Fruit fly (Drosophila melanogaster) whole organism, pupa: ENCODE results near the gene Hr39.
A peak's percentile ranks its signal among the peaks of the same experiment; 100 is the strongest.

Experiments
- CG10348 ChIP-seq: fragments of 200-800 bp; sonication (Bioruptor generic); IDR thresholded peaks from 2 replicates; pipeline ENCODE4 v1.3.6; 2022; ENCODE audit warnings: missing biosample characterization, missing genetic modification characterization
- CG12605 ChIP-seq: fragments of 200-800 bp; sonication (Bioruptor generic); IDR thresholded peaks from 2 replicates; pipeline ENCODE4 v1.3.6; 2022; ENCODE audit warnings: missing biosample characterization, missing genetic modification characterization
- CG13204 ChIP-seq: fragments of 200-800 bp; sonication (Bioruptor generic); optimal IDR thresholded peaks from 2 replicates; lab custom pipeline; 2018; ENCODE audit warnings: missing biosample characterization, mild to moderate bottlenecking, missing genetic modification characterization, moderate library complexity
- CG14655 ChIP-seq: fragments of 200-800 bp; sonication (Bioruptor generic); optimal IDR thresholded peaks from 3 replicates; lab custom pipeline; 2017; ENCODE audit warnings: mild to moderate bottlenecking, missing biosample characterization, missing genetic modification reagents, missing genetic modification characterization
- CG15710 ChIP-seq: fragments of 200-800 bp; sonication (Bioruptor generic); optimal IDR thresholded peaks from 2 replicates; lab custom pipeline; 2018; ENCODE audit warnings: missing biosample characterization, mild to moderate bottlenecking, missing genetic modification characterization, moderate library complexity
- CG17806 ChIP-seq: fragments of 200-800 bp; sonication (Bioruptor generic); optimal IDR thresholded peaks from 2 replicates; lab custom pipeline; 2018; ENCODE audit warnings: missing biosample characterization, mild to moderate bottlenecking, missing genetic modification characterization, moderate library complexity
- CG32121 ChIP-seq: fragments of 200-800 bp; sonication (Bioruptor generic); IDR thresholded peaks from 2 replicates; pipeline ENCODE4 v1.3.6; 2022; ENCODE audit warnings: missing biosample characterization, missing genetic modification characterization
- CG34367 ChIP-seq: fragments of 200-800 bp; sonication (Bioruptor generic); optimal IDR thresholded peaks from 2 replicates; lab custom pipeline; 2018; ENCODE audit warnings: missing biosample characterization, mild to moderate bottlenecking, missing genetic modification characterization
- CG4496 ChIP-seq: fragments of 200-800 bp; sonication (Bioruptor generic); IDR thresholded peaks from 3 replicates; pipeline ENCODE4 v1.3.6; 2022; ENCODE audit warnings: missing biosample characterization, missing genetic modification characterization
- CG8159 ChIP-seq: fragments of 200-800 bp; sonication (Bioruptor generic); optimal IDR thresholded peaks from 3 replicates; lab custom pipeline; 2018; ENCODE audit warnings: missing biosample characterization, mild to moderate bottlenecking, missing genetic modification characterization, moderate library complexity
- CG8301 ChIP-seq: fragments of 200-800 bp; sonication (Bioruptor generic); optimal IDR thresholded peaks from 2 replicates; lab custom pipeline; 2018; ENCODE audit warnings: missing biosample characterization, mild to moderate bottlenecking, missing genetic modification characterization
- CG9948 ChIP-seq: fragments of 200-800 bp; sonication (Bioruptor generic); optimal IDR thresholded peaks from 2 replicates; lab custom pipeline; 2018; ENCODE audit warnings: missing biosample characterization, mild to moderate bottlenecking, missing genetic modification characterization, moderate library complexity
- D1 ChIP-seq: fragments of 200-800 bp; sonication (Bioruptor generic); optimal IDR thresholded peaks from 2 replicates; lab custom pipeline; 2018; ENCODE audit warnings: missing biosample characterization, mild to moderate bottlenecking, missing genetic modification characterization, moderate library complexity
- EcR ChIP-seq: fragments of 200-800 bp; sonication (Bioruptor generic); optimal IDR thresholded peaks from 3 replicates; lab custom pipeline; 2019; ENCODE audit warnings: missing biosample characterization, missing genetic modification characterization, mild to moderate bottlenecking, moderate library complexity, missing genetic modification reagents
- Ets98B ChIP-seq: fragments of 200-800 bp; sonication (Bioruptor generic); IDR thresholded peaks from 2 replicates; pipeline ENCODE4 v1.3.6; 2022; ENCODE audit warnings: missing biosample characterization, missing genetic modification characterization
- Pif1A ChIP-seq: fragments of 200-800 bp; sonication (Bioruptor generic); optimal IDR thresholded peaks from 3 replicates; lab custom pipeline; 2016; ENCODE audit warnings: missing biosample characterization, missing genetic modification characterization
- Pif1B ChIP-seq: fragments of 200-800 bp; sonication (Bioruptor generic); optimal IDR thresholded peaks from 3 replicates; lab custom pipeline; 2016; ENCODE audit warnings: missing biosample characterization, missing genetic modification characterization
- Snoo ChIP-seq: fragments of 200-800 bp; sonication (Bioruptor generic); optimal IDR thresholded peaks from 3 replicates; lab custom pipeline; 2017; ENCODE audit warnings: missing biosample characterization, mild to moderate bottlenecking, missing genetic modification characterization, inconsistent platforms
- fd96Ca ChIP-seq: fragments of 200-800 bp; sonication (Bioruptor generic); IDR thresholded peaks from 3 replicates; pipeline ENCODE4 v1.3.6; 2022; ENCODE audit warnings: missing biosample characterization, missing genetic modification characterization
- gl ChIP-seq: fragments of 200-800 bp; sonication (Bioruptor generic); optimal IDR thresholded peaks from 2 replicates; lab custom pipeline; 2018; ENCODE audit warnings: missing biosample characterization, mild to moderate bottlenecking, missing genetic modification characterization
- rn ChIP-seq: fragments of 200-800 bp; sonication (Bioruptor generic); IDR thresholded peaks from 2 replicates; pipeline ENCODE4 v1.3.6; 2022; ENCODE audit warnings: missing biosample characterization, missing genetic modification characterization

The Hr39 gene

DNA sequence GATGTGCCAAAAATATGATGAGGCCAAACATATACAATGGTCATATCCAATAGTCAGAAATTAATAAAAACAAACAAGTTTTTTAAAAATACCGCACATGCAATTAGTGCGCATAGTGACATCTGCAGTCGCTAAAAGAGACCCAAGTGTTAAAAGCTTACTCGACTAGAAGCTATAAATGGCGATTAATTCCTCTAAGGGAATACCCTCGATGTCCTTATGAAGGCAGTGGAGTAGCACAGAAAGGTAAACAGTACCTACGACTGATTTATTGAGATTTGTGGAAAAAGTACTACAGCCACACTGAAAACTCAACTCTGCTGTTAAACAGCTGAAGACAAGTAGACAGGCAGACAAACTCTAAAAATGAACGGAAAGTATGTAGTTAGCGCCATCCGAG lies 23.8 kb downstream of the Hr39 start:
- TF ChIP-seq CG8159 (tag; lab: Kevin White, UChicago) (no peak), CG32121 (peak; percentile 49; the same call in 1 of the 2 replicates), CG34367 (tag; lab: Kevin White, UChicago) (no peak), CG10348 (GFP tag; lab: Robert Waterston, UW) (no peak), D1 (tag; lab: Kevin White, UChicago) (peak; percentile 66), CG8301 (tag; lab: Kevin White, UChicago) (peak; percentile 29), CG17806 (tag; lab: Kevin White, UChicago) (peak; percentile 37), Pif1A (peak; percentile 13), CG4496 (GFP tag; lab: Robert Waterston, UW) (no peak), CG9948 (peak; percentile 8)
- TF ChIP-seq, all 21 proteins: peak for 6

DNA sequence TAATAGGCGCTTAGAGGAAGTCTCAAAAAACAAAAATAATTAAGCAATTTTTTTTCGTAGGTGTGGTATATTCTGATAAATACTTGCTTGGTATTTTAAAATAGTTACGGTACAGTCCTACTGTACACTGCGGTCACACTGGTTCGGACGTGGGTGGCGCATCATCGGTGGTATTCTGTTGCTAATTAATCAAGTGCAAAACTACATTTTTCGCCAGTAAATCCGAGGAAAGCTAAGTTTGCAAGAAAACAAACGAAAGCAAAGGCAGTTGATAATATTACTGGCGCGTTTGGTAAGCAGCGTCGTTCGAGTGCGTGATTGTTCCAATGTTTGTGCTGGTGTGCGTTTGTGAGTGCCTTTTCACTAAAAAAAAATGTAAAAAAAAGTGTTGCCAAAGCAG lies 25.8 kb downstream of the Hr39 start, which contains the start of gene CG8671:
TSS of gene CG8671 (plus strand) at position 125 of the 400 bp plus-strand sequence.
- no peak for TF ChIP-seq rn (GFP tag; lab: Robert Waterston, UW)
- TF ChIP-seq CG32121 = peak; percentile 14; the same call in 1 of the 2 replicates
- TF ChIP-seq, all 21 proteins: peak for 1

DNA sequence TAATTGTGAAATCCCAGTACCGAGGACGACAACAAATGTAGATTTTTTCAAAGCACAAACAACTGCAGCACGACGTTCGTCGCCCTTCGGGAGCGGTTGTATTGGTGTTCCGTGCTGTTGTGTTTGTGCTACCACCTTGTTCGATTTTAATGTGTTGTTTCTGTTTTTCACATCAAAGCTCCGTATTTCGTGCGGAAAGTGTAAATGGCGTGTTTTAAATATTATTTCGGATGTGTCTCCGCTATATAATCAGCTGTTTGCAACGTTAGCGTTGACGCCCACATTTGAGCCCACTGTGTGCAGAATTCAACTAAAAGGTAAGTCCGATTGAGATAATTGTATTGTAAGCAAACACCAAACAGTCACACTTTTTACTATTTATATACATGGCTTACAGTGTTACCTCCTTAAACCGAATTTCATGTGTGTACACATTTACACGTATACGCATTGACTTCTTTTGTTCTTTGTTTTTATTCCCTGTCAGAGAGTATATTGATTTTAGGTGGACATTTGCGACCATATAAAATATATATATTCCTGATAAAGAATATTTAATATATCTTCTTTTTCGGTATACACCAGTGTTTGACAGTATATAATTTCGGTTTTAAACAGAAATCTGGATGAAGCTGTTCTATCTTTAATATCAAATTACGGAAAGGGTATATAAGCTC lies 26.6 kb downstream of the Hr39 start:
- peak; percentile 4 for TF ChIP-seq CG17806 (tag; lab: Kevin White, UChicago)
- TF ChIP-seq fd96Ca = no peak
- peak; percentile 63 for TF ChIP-seq Pif1B
- peak; percentile 36 for TF ChIP-seq CG9948
- peak; percentile 18 for TF ChIP-seq Pif1A
- peak; percentile 25 for TF ChIP-seq CG8301 (tag; lab: Kevin White, UChicago)

DNA sequence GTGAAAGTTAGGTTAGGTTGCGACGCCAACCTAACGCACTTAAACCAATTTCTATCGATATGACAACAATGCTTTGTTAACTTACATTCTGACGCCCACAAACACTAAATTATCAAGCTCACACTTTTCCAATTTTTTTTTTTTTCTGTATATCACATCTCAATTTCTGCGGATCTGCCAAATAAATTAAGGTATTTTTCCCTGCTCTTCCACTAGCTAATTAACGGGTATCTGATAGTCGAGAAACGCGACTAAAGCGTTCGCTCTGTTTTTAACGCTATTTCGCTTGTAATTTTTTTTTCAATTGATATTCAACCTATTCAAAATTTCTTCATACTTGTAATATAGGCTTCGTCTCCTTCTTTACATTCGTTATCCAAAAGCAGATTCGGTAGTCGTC lies 29.2 kb downstream of the Hr39 start:
- TF ChIP-seq fd96Ca (no peak), CG9948 (no peak), EcR (GFP tag; lab: Kevin White, UChicago) (no peak), Snoo (tag; lab: Kevin White, UChicago) (no peak), CG32121 (no peak), CG15710 (tag; lab: Kevin White, UChicago) (no peak), Ets98B (GFP tag; lab: Robert Waterston, UW) (no peak), Pif1B (no peak), CG17806 (tag; lab: Kevin White, UChicago) (no peak), CG10348 (GFP tag; lab: Robert Waterston, UW) (no peak), CG34367 (tag; lab: Kevin White, UChicago) (no peak), CG4496 (GFP tag; lab: Robert Waterston, UW) (no peak), rn (GFP tag; lab: Robert Waterston, UW) (no peak), CG8301 (tag; lab: Kevin White, UChicago) (no peak), Pif1A (no peak), CG8159 (tag; lab: Kevin White, UChicago) (no peak), D1 (tag; lab: Kevin White, UChicago) (no peak), CG14655 (GFP tag; lab: Kevin White, UChicago) (no peak), CG13204 (GFP tag; lab: Kevin White, UChicago) (no peak), CG12605 (no peak)

DNA sequence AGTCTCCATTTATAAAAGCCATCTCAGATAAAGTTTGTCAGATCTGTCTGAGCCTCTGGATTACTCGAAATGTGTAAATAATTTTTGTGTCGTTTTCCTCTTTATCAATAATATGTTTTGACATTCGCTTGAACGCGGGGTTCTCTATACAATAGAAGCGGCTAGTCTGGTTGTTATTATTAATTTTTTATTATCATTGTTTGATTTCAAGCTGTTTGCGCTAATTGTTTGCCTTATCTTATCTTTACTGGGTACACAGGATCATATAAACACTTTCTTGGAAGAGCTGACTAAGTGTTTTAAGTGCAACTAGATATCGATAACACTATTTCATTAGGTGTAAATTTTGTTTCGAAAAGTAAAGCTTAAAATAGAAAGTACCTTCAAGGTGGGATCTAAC lies 31.1 kb downstream of the Hr39 start:
- TF ChIP-seq Ets98B (GFP tag; lab: Robert Waterston, UW) = no peak
- no peak for TF ChIP-seq Snoo (tag; lab: Kevin White, UChicago)
- no peak for TF ChIP-seq CG32121
- no peak for TF ChIP-seq gl (tag; lab: Kevin White, UChicago)
- TF ChIP-seq CG12605 = no peak
- no peak for TF ChIP-seq CG14655 (GFP tag; lab: Kevin White, UChicago)
- TF ChIP-seq CG34367 (tag; lab: Kevin White, UChicago) = no peak
- TF ChIP-seq, all 21 proteins: peak for 0

DNA sequence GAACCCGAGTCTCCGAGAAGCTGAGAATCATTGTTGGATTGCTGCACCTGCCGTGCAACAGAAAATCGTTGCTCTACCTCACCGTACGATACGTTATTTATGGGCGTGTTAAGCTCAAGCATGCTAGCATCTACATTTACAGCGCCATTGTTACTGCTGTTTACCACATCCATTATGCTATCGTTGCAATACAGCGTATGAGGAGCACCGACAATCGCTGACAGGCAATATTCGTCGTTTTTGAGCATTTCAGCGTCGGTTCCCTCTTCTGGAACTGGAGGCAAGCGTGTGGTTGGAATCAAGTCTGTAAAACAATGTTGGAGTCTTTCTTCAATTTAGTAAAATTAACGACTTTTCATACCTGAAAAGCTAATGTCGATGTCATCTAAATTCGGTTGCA lies 52.1 kb downstream of the Hr39 start:
- no peak for TF ChIP-seq CG10348 (GFP tag; lab: Robert Waterston, UW)
- TF ChIP-seq, all 21 proteins: peak for 0

DNA sequence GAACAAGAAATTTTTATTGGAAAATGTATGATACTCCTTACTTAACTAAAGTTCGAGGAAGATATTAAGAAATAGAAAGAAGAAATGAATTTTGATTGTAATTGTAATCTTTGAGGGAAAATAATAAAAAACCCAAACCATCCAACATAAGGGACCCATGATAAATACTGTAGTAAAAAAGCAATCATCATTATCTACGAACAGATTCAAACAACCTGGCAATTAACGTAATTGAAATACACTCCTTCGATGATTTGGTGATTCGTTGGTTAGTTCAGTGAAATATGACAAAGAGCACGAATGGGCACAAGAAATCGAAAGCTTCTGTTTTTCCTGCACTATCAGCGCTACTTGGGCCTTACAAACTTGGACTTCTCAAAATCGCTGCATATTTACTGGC lies 53.4 kb downstream of the Hr39 start, which contains the start of gene Gr39a:
TSS of gene Gr39a (plus strand) at position 301 of the 400 bp plus-strand sequence.
- TF ChIP-seq CG13204 (GFP tag; lab: Kevin White, UChicago) = no peak
- no peak for TF ChIP-seq CG34367 (tag; lab: Kevin White, UChicago)
- TF ChIP-seq CG8301 (tag; lab: Kevin White, UChicago) = no peak
- TF ChIP-seq, all 21 proteins: peak for 0
